Worm (Caenorhabditis elegans) whole organism, L2 larva: ENCODE results near the gene Y7A5A.1.

Experiments
- C34F6.9 ChIP-seq: fragments of 150-350 bp; optimal IDR thresholded peaks from 2 replicates; lab custom pipeline; 2014; ENCODE audit warnings: missing biosample characterization, missing genetic modification characterization
- F13H6.1 ChIP-seq: sonication (generic microtip); optimal IDR thresholded peaks from 2 replicates; lab custom pipeline; 2016; ENCODE audit warnings: missing genetic modification characterization, missing compliant biosample characterization
- R02D3.7 ChIP-seq: fragments of 150-350 bp; optimal IDR thresholded peaks from 2 replicates; lab custom pipeline; 2014; ENCODE audit warnings: missing biosample characterization, missing genetic modification characterization
- aly-2 ChIP-seq: fragments of 150-350 bp; optimal IDR thresholded peaks from 2 replicates; lab custom pipeline; 2014; ENCODE audit warnings: missing biosample characterization, missing genetic modification characterization
- blmp-1 ChIP-seq: sonication (generic microtip); optimal IDR thresholded peaks from 2 replicates; lab custom pipeline; 2017; ENCODE audit warnings: missing genetic modification characterization, mild to moderate bottlenecking, missing compliant biosample characterization, antibody characterized with exemption, moderate library complexity; ENCODE audit not compliant: insufficient read depth
- ceh-16 ChIP-seq: fragments of 150-350 bp; optimal IDR thresholded peaks from 2 replicates; lab custom pipeline; 2014; ENCODE audit warnings: missing biosample characterization, missing genetic modification characterization
- ceh-82 ChIP-seq: fragments of 150-350 bp; optimal IDR thresholded peaks from 2 replicates; lab custom pipeline; 2014; ENCODE audit warnings: missing biosample characterization, missing genetic modification characterization
- crh-2 ChIP-seq: sonication (generic microtip); optimal IDR thresholded peaks from 2 replicates; lab custom pipeline; 2017; ENCODE audit warnings: missing biosample characterization, missing genetic modification characterization
- egl-27 ChIP-seq: sonication (generic microtip); optimal IDR thresholded peaks from 3 replicates; lab custom pipeline; 2017; ENCODE audit warnings: missing biosample characterization, missing genetic modification reagents, missing genetic modification characterization
- elt-1 ChIP-seq: fragments of 150-350 bp; optimal IDR thresholded peaks from 2 replicates; lab custom pipeline; 2014; ENCODE audit warnings: missing biosample characterization, missing genetic modification characterization
- fos-1 ChIP-seq: fragments of 150-350 bp; optimal IDR thresholded peaks from 2 replicates; lab custom pipeline; 2014; ENCODE audit warnings: missing biosample characterization, missing genetic modification characterization
- gmeb-1 ChIP-seq: fragments of 150-350 bp; optimal IDR thresholded peaks from 2 replicates; lab custom pipeline; 2014; ENCODE audit warnings: missing biosample characterization, missing genetic modification characterization
- lin-11 ChIP-seq: fragments of 150-350 bp; sonication (generic microtip); optimal IDR thresholded peaks from 2 replicates; lab custom pipeline; 2014; ENCODE audit warnings: missing biosample characterization, missing genetic modification characterization, inconsistent platforms, mixed read lengths
- lin-13 ChIP-seq: fragments of 150-350 bp; optimal IDR thresholded peaks from 2 replicates; lab custom pipeline; 2014; ENCODE audit warnings: missing biosample characterization, missing genetic modification reagents, missing genetic modification characterization
- lin-39 ChIP-seq: fragments of 150-350 bp; optimal IDR thresholded peaks from 2 replicates; lab custom pipeline; 2014; ENCODE audit warnings: missing biosample characterization, missing genetic modification reagents, missing genetic modification characterization
- lsy-2 ChIP-seq, 2 experiments: fragments of 150-350 bp in 1 of 2; sonication (generic microtip) in 1 of 2; optimal IDR thresholded peaks; 2 replicates each; lab custom pipeline; 2014 to 2017; ENCODE audit warnings: missing biosample characterization in 2 of 2, missing genetic modification characterization in 2 of 2
- nhr-10 ChIP-seq: sonication (generic microtip); optimal IDR thresholded peaks from 2 replicates; lab custom pipeline; 2017; ENCODE audit warnings: missing biosample characterization, missing genetic modification characterization
- nhr-11 ChIP-seq: fragments of 150-350 bp; optimal IDR thresholded peaks from 2 replicates; lab custom pipeline; 2014; ENCODE audit warnings: missing biosample characterization, missing genetic modification characterization
- nhr-129 ChIP-seq: fragments of 150-350 bp; optimal IDR thresholded peaks from 2 replicates; lab custom pipeline; 2014; ENCODE audit warnings: missing biosample characterization, missing genetic modification characterization
- nhr-21 ChIP-seq: fragments of 150-350 bp; optimal IDR thresholded peaks from 2 replicates; lab custom pipeline; 2014; ENCODE audit warnings: missing biosample characterization, missing genetic modification characterization
- nhr-23 ChIP-seq: fragments of 150-350 bp; optimal IDR thresholded peaks from 2 replicates; lab custom pipeline; 2014; ENCODE audit warnings: missing biosample characterization, missing genetic modification reagents, missing genetic modification characterization
- nhr-25 ChIP-seq: fragments of 150-350 bp; sonication (generic microtip); optimal IDR thresholded peaks from 3 replicates; lab custom pipeline; 2014; ENCODE audit warnings: missing biosample characterization, missing genetic modification characterization
- nhr-6 ChIP-seq: fragments of 150-350 bp; optimal IDR thresholded peaks from 2 replicates; lab custom pipeline; 2014; ENCODE audit warnings: missing biosample characterization, missing genetic modification characterization
- sem-4 ChIP-seq: fragments of 150-350 bp; optimal IDR thresholded peaks from 2 replicates; lab custom pipeline; 2014; ENCODE audit warnings: missing biosample characterization, missing genetic modification reagents, missing genetic modification characterization
- skn-1 ChIP-seq: sonication (generic microtip); optimal IDR thresholded peaks from 2 replicates; lab custom pipeline; 2017; ENCODE audit warnings: missing biosample characterization, missing genetic modification characterization
- sma-3 ChIP-seq: sonication (generic microtip); optimal IDR thresholded peaks from 2 replicates; lab custom pipeline; 2016; ENCODE audit warnings: missing genetic modification reagents, missing genetic modification characterization, missing compliant biosample characterization
- sma-9 ChIP-seq, 2 experiments: fragments of 150-350 bp in 1 of 2; sonication (generic microtip) in 1 of 2; optimal IDR thresholded peaks; 2 replicates each; lab custom pipeline; 2014 to 2016; ENCODE audit warnings: missing genetic modification characterization in 2 of 2, mild to moderate bottlenecking in 1 of 2, missing biosample characterization in 1 of 2, missing compliant biosample characterization in 1 of 2, missing genetic modification reagents in 1 of 2, moderate library complexity in 1 of 2
- snpc-4 ChIP-seq: fragments of 150-350 bp; optimal IDR thresholded peaks from 2 replicates; lab custom pipeline; 2014; ENCODE audit warnings: missing biosample characterization, missing genetic modification characterization
- unc-55 ChIP-seq: fragments of 150-350 bp; sonication (generic microtip); optimal IDR thresholded peaks from 3 replicates; lab custom pipeline; 2014; ENCODE audit warnings: missing biosample characterization, missing genetic modification reagents, missing genetic modification characterization
- zag-1 ChIP-seq: fragments of 150-350 bp; optimal IDR thresholded peaks from 2 replicates; lab custom pipeline; 2014; ENCODE audit warnings: missing biosample characterization, missing genetic modification characterization
- ztf-1 ChIP-seq: fragments of 200-800 bp; sonication (Bioruptor generic); conservative IDR thresholded peaks from 2 replicates; pipeline ENCODE4 v1.3.6; 2022; ENCODE audit warnings: missing genetic modification characterization, missing compliant biosample characterization

The Y7A5A.1 gene

DNA sequence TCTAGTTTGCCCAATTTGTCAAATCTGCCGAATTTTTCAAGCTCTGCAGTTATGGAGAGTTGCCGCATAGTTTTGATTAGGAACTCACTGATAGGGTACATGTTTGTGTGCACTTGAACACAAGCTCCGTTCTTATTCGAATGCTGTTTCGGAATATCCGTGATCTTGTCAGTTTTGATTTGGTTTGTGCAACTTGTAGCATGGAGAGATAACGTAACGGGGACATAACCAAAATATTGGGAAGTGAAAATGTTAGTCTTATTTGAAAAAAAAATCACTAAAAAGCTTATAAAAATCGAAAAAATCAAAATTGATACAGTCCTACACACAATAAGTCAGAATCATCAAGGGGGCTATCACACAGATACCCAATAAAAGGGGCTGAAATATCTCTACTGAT lies 10.7 kb upstream of the Y7A5A.1 start, which contains the start of gene Y7A5A.24:
TSS of gene Y7A5A.24 (minus strand) at position 101 of the 400 bp plus-strand sequence.
- TF ChIP-seq zag-1 (tag; lab: Kevin White, UChicago) (no peak), sem-4 (no peak), nhr-10 (no peak), aly-2 (no peak), sma-9 (GFP tag; optimal IDR thresholded peaks at IDR 0.05; lab: Kevin White, UChicago) (no peak), sma-9 (tag; optimal IDR thresholded peaks at IDR 0.05; lab: Kevin White, UChicago) (no peak), lin-11 (tag; lab: Kevin White, UChicago) (no peak), lin-39 (tag; lab: Kevin White, UChicago) (no peak), snpc-4 (tag; lab: Kevin White, UChicago) (no peak), nhr-25 (tag; lab: Kevin White, UChicago) (no peak), fos-1 (no peak), ztf-1 (GFP tag; lab: Robert Waterston, UW) (no peak), nhr-6 (tag; lab: Kevin White, UChicago) (no peak), skn-1 (tag; lab: Kevin White, UChicago) (no peak), nhr-23 (tag; lab: Kevin White, UChicago) (no peak), elt-1 (tag; lab: Kevin White, UChicago) (no peak), gmeb-1 (tag; lab: Kevin White, UChicago) (no peak)

DNA sequence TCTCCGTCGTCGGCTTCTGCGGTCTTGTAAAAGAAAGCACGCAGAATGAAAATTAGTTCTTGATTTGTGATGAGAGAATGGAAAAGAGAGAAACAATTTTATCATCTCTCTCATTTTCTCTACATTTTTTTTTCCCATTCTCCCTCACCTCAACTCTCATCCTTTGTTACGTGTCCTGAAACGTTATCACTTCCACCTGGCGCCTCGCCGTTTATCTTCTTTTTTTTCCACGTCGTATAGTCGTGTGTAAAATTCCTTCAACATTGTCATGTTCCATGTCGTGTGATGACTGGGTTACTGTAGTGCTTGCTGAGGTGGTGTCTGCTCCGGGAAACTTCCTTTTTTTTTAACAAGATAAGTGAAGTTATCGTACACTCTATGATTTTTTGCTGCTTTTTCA lies 8.2 kb upstream of the Y7A5A.1 start:
- TF ChIP-seq ceh-16 (tag; lab: Kevin White, UChicago) (no peak), nhr-21 (tag; lab: Kevin White, UChicago) (peak; percentile 11), crh-2 (tag; lab: Kevin White, UChicago) (peak; percentile 95), C34F6.9 (tag; lab: Kevin White, UChicago) (peak; percentile 15), unc-55 (GFP tag; lab: Kevin White, UChicago) (no peak), egl-27 (tag; lab: Kevin White, UChicago) (no peak), gmeb-1 (tag; lab: Kevin White, UChicago) (peak; percentile 25), ceh-82 (tag; lab: Kevin White, UChicago) (no peak), lin-39 (tag; lab: Kevin White, UChicago) (no peak), sma-9 (GFP tag; optimal IDR thresholded peaks at IDR 0.05; lab: Kevin White, UChicago) (peak; percentile 28), sma-9 (tag; optimal IDR thresholded peaks at IDR 0.05; lab: Kevin White, UChicago) (no peak), F13H6.1 (tag; lab: Kevin White, UChicago) (peak; percentile 40), nhr-129 (tag; lab: Kevin White, UChicago) (peak; percentile 75), lin-13 (GFP tag; lab: Kevin White, UChicago) (peak; percentile 23), nhr-11 (no peak), lin-11 (tag; lab: Kevin White, UChicago) (no peak), nhr-6 (tag; lab: Kevin White, UChicago) (peak; percentile 27), sma-3 (GFP tag; lab: Kevin White, UChicago) (no peak), fos-1 (peak; percentile 74), lsy-2 (tag; optimal IDR thresholded peaks at IDR 0.05; lab: Kevin White, UChicago) (peak in 1 of 2 experiments; percentile 86), snpc-4 (tag; lab: Kevin White, UChicago) (peak; percentile 20)

DNA sequence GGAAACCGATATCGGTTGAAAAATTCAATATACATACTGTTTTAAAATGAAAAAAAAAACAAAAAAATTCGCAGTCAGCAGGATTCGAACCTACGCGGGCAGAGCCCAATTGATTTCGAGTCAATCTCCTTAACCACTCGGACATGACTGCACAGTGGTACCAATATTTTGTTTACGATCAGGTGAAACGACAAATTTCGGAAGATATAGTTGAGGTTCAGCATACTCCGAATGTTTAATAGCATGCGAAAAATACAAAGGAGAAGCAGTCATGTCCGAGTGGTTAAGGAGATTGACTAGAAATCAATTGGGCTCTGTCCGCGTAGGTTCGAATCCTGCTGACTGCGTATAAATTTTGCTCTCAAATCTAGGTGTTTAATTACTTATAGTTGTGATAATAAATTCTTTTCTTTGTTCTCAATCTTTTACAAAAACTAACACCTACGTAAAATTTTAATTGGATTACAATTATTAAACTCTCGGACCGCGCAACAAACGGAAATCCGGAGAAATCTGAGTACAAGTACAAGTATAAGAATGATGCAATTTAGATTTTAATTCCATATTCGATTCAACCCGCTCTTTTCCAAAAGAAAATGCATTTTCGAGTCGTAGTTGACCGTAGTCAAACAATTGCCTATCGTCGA lies 2.1 kb upstream of the Y7A5A.1 start, which contains the start of gene Y7A5A.13:
TSS of gene Y7A5A.13 (plus strand) at position 597 of the 647 bp plus-strand sequence.
- peak; percentile 12 for TF ChIP-seq fos-1
- no peak for TF ChIP-seq nhr-10

DNA sequence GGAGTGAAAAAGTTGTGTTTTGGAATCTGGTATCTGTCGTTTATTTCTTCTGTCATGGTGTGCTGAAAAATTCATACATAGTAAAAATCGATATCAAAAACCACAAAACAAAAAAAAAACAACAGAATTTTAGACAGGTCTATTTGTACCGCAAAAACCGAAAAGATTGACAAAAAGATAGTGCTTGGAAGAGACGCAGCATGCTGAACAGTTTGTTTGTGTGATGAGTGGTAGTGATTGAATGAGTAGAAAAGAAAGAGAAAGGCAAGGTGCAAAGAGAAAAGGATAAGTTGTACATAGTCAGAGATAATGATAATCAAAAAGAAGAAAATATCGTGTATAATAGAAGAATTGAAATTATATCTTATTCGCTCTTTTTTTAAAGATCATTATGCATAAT lies 1.4 kb upstream of the Y7A5A.1 start, which contains the start of gene Y7A5A.2:
TSS of gene Y7A5A.2 (minus strand) at position 62 of the 400 bp plus-strand sequence.
- TF ChIP-seq blmp-1 (tag; lab: Kevin White, UChicago) (peak; percentile 54), nhr-129 (tag; lab: Kevin White, UChicago) (peak; percentile 11), R02D3.7 (tag; lab: Kevin White, UChicago) (no peak), sma-9 (GFP tag; optimal IDR thresholded peaks at IDR 0.05; lab: Kevin White, UChicago) (peak; percentile 12), sma-9 (tag; optimal IDR thresholded peaks at IDR 0.05; lab: Kevin White, UChicago) (no peak), fos-1 (peak; percentile 35)
- TF ChIP-seq, all 48 proteins: peak for 4

DNA sequence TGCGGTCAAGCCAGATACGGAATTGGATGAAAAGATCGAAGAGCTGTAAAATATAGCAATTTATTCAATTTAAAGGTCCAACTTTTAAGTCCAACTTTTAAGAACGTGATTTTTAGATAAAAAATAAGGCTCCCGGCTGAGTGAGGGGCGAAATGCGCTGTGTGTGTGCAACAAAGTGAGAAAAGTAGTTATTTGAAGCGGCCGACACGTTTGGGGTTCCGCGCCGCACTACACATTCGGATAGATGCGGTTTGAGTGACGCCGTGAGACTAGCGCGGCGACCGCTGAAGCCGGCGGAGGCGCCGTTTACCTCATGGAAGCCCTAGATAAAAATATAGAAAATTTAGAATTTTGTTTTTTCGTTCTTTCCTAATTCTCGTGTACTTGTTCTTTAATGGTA lies 506 bp downstream of the Y7A5A.1 start:
- TF ChIP-seq crh-2 (tag; lab: Kevin White, UChicago), result no peak
- TF ChIP-seq snpc-4 (tag; lab: Kevin White, UChicago), result peak; percentile 20
